Worm (Caenorhabditis elegans) whole organism, L4/young adult: ENCODE data around the gene Y75B8A.18.
"Not testable (repeated sequence)": the region's sequence is repeated elsewhere in the genome, so short reads cannot be mapped to it uniquely, and the experiment has no call there.

Experiments
- W03F9.2 ChIP-seq: fragments of 150-350 bp; optimal IDR thresholded peaks from 2 replicates; lab custom pipeline; 2014; ENCODE audit warnings: missing biosample characterization, missing genetic modification characterization
- dao-5 ChIP-seq: sonication (generic microtip); optimal IDR thresholded peaks from 2 replicates; lab custom pipeline; 2016; ENCODE audit warnings: missing genotype, missing genetic modification characterization, moderate library complexity, missing compliant biosample characterization
- him-1 ChIP-seq: sonication (generic microtip); optimal IDR thresholded peaks from 2 replicates; lab custom pipeline; 2016; ENCODE audit warnings: missing genotype, missing genetic modification reagents, missing genetic modification characterization, missing compliant biosample characterization

Y75B8A.18 gene

DNA sequence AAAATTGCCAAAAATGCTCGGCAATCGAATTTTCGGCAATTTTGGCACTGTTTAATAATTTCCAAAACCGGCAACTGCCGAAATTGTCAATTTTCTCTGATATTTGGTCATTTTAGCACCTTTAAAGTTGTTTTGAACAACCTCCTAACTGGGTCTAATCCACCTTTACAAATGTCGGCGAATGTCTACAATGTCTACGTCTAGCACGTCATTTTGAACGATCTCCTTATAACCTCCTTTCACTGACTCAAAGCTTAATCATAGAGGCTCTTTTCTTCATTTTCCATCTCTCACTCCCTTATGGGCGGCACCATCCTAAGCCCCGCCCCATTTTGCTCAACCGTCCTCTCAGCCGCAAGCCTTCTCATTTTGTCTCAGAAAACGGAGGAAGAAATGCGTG, 31.8 kb downstream of the Y75B8A.18 start, which contains the start of gene Y75B8A.44:
Gene Y75B8A.44 (plus strand): TSS at position 301 of the 400 bp plus-strand sequence.
- TF ChIP-seq him-1 (tag; lab: Kevin White, UChicago) (no peak), W03F9.2 (tag; lab: Kevin White, UChicago) (no peak), dao-5 (tag; lab: Kevin White, UChicago) (no peak)

- TF ChIP-seq dao-5 (tag; lab: Kevin White, UChicago) (no peak), him-1 (tag; lab: Kevin White, UChicago) (no peak), W03F9.2 (tag; lab: Kevin White, UChicago) (no peak)
Observed at ce11 chrIII:12188236-12188635, 37.8 kb downstream of the Y75B8A.18 start.

DNA sequence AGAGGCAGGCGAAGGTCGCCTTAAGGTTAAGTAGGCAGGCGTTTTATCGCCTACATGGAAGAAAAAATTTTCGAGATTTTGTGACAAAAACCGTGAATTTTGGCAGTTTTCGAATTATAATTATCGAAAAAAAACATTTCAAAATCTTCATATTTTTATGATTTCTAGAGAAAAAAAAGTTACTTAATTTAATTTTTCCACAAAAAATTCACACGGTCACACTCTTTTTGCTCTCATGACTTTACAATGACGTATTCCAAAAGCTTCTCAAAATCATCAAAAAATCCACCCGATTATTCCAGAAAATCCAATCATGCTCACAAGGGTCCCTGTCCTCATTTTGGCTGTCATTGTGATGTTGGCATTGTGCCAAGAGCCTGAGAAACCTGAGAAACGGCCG, 39.9 kb downstream of the Y75B8A.18 start, which contains the start of gene lury-1:
Gene lury-1 (plus strand): TSS at position 301 of the 400 bp plus-strand sequence.
- TF ChIP-seq W03F9.2 (tag; lab: Kevin White, UChicago), result no peak
- TF ChIP-seq dao-5 (tag; lab: Kevin White, UChicago), result no peak
- TF ChIP-seq him-1 (tag; lab: Kevin White, UChicago), result no peak

- TF ChIP-seq W03F9.2 (tag; lab: Kevin White, UChicago) (no peak), him-1 (tag; lab: Kevin White, UChicago) (no peak), dao-5 (tag; lab: Kevin White, UChicago) (no peak)
Observed at ce11 chrIII:12182919-12183318, 43.1 kb downstream of the Y75B8A.18 start, which contains the start of gene Y75B8A.10. Y75B8A.10 (minus strand) TSS chrIII:12183019.

ce11 chrIII:12178121-12178520, 47.9 kb downstream of the Y75B8A.18 start:
- TF ChIP-seq him-1 (tag; lab: Kevin White, UChicago) (no peak), W03F9.2 (tag; lab: Kevin White, UChicago) (no peak), dao-5 (tag; lab: Kevin White, UChicago) (no peak)

ce11 chrIII:12177145-12177544, 48.9 kb downstream of the Y75B8A.18 start, which contains the start of gene gly-11:
gly-11 (minus strand) TSS chrIII:12177245.
- not testable (repeated sequence) for TF ChIP-seq him-1, dao-5, W03F9.2 (tag; lab: Kevin White, UChicago)
